Fruit fly (Drosophila melanogaster): ENCODE measurements around the gene UGP.

- TF ChIP-seq EcR (GFP tag; optimal IDR thresholded peaks at IDR 0.05) (no peak), Dll (optimal IDR thresholded peaks at IDR 0.05) (no peak)
Measured at dm6 chr3L:9361894-9362293, 3.2 kb upstream of the UGP start, which contains the start of gene CG34456.

Data from whole organism.